Worm (Caenorhabditis elegans): Measurements from ENCODE around the gene C18H9.5.

C18H9.5 gene

ce11 chrII:6726814-6727213 is 31.4 kb upstream of the C18H9.5 start:
- TF ChIP-seq hlh-13 (GFP tag; optimal IDR thresholded peaks at IDR 0.05): no peak
- TF ChIP-seq K09A11.1 (tag; optimal IDR thresholded peaks at IDR 0.05; ENCODE audit: insufficient read depth): no peak
- TF ChIP-seq pha-4 (tag; optimal IDR thresholded peaks at IDR 0.05): no peak
- no peak for TF ChIP-seq gmeb-2 (tag; optimal IDR thresholded peaks at IDR 0.05)
- TF ChIP-seq T23F11.4 (GFP tag; optimal IDR thresholded peaks at IDR 0.05): no peak
- no peak for TF ChIP-seq ceh-30 (tag; optimal IDR thresholded peaks at IDR 0.05)
- no peak for TF ChIP-seq ztf-16 (tag; optimal IDR thresholded peaks at IDR 0.05)
- TF ChIP-seq ceh-24 (tag; optimal IDR thresholded peaks at IDR 0.05): no peak
- TF ChIP-seq Y22D7AL.16 (tag; optimal IDR thresholded peaks at IDR 0.05): no peak
- no peak for TF ChIP-seq unc-55 (GFP tag; optimal IDR thresholded peaks at IDR 0.05)
- TF ChIP-seq nhr-11 (tag; optimal IDR thresholded peaks at IDR 0.05): no peak
- TF ChIP-seq ceh-22 (tag; optimal IDR thresholded peaks at IDR 0.05): no peak

- no peak for TF ChIP-seq dve-1 (tag; optimal IDR thresholded peaks at IDR 0.05)
- TF ChIP-seq C38D4.7 (GFP tag; optimal IDR thresholded peaks at IDR 0.05): peak; percentile 39
- TF ChIP-seq ceh-45 (GFP tag; IDR thresholded peaks at IDR 0.05): no peak
- TF ChIP-seq ztf-16 (tag; optimal IDR thresholded peaks at IDR 0.05): peak; percentile 16
- TF ChIP-seq pag-3 (tag; optimal IDR thresholded peaks at IDR 0.05; ENCODE audit: borderline replicate concordance): no peak
- TF ChIP-seq nhr-11 (tag; optimal IDR thresholded peaks at IDR 0.05): no peak
- TF ChIP-seq gmeb-2 (tag; optimal IDR thresholded peaks at IDR 0.05): peak; percentile 20
- no peak for TF ChIP-seq unc-42 (tag; optimal IDR thresholded peaks at IDR 0.05)
- TF ChIP-seq ceh-9 (tag; optimal IDR thresholded peaks at IDR 0.05): no peak
- no peak for TF ChIP-seq ceh-30 (tag; optimal IDR thresholded peaks at IDR 0.05)
- TF ChIP-seq unc-3 (GFP tag; conservative IDR thresholded peaks at IDR 0.05): no peak
- TF ChIP-seq unc-3 (tag; optimal IDR thresholded peaks at IDR 0.05): no peak
- TF ChIP-seq fkh-6 (tag; optimal IDR thresholded peaks at IDR 0.05): no peak
- peak; percentile 13 for TF ChIP-seq ceh-6 (GFP tag; optimal IDR thresholded peaks at IDR 0.05)
- no peak for TF ChIP-seq hlh-30 (tag; optimal IDR thresholded peaks at IDR 0.05; ENCODE audit: insufficient read depth)
- no peak for TF ChIP-seq ama-1 (optimal IDR thresholded peaks at IDR 0.05)
- TF ChIP-seq nhr-232 (tag; optimal IDR thresholded peaks at IDR 0.05): no peak
- no peak for TF ChIP-seq mec-3 (tag; optimal IDR thresholded peaks at IDR 0.05; ENCODE audit: borderline replicate concordance)
- no peak for TF ChIP-seq pqm-1 (tag; optimal IDR thresholded peaks at IDR 0.05)
- no peak for TF ChIP-seq K02D7.2 (tag; optimal IDR thresholded peaks at IDR 0.05)
- TF ChIP-seq sox-2 (GFP tag; IDR thresholded peaks at IDR 0.05): no peak
- peak; percentile 17 for TF ChIP-seq elt-2 (tag; optimal IDR thresholded peaks at IDR 0.05)
- TF ChIP-seq hlh-15 (tag; optimal IDR thresholded peaks at IDR 0.05): peak; percentile 51
- TF ChIP-seq tbx-2 (tag; optimal IDR thresholded peaks at IDR 0.05): peak; percentile 10
- TF ChIP-seq pha-4 (tag; optimal IDR thresholded peaks at IDR 0.05): no peak
- TF ChIP-seq F13H6.1 (tag; optimal IDR thresholded peaks at IDR 0.05): no peak
- TF ChIP-seq fax-1 (tag; optimal IDR thresholded peaks at IDR 0.05): peak; percentile 9
- no peak for TF ChIP-seq ttx-3 (tag; optimal IDR thresholded peaks at IDR 0.05)
- peak; percentile 14 for TF ChIP-seq ceh-48 (tag; optimal IDR thresholded peaks at IDR 0.05)
- no peak for TF ChIP-seq ceh-24 (tag; optimal IDR thresholded peaks at IDR 0.05)
- no peak for TF ChIP-seq pat-9 (tag; optimal IDR thresholded peaks at IDR 0.05)
- no peak for TF ChIP-seq hlh-6 (tag; optimal IDR thresholded peaks at IDR 0.05)
- TF ChIP-seq madf-2 (tag; optimal IDR thresholded peaks at IDR 0.05): no peak
- TF ChIP-seq ets-4 (tag; optimal IDR thresholded peaks at IDR 0.05): no peak
- peak; percentile 14 for TF ChIP-seq lin-11 (tag; optimal IDR thresholded peaks at IDR 0.05)
- peak; percentile 15 for TF ChIP-seq ceh-18 (tag; optimal IDR thresholded peaks at IDR 0.05)
- TF ChIP-seq ref-2 (tag; optimal IDR thresholded peaks at IDR 0.05): peak; percentile 21
- no peak for TF ChIP-seq odd-2 (tag; optimal IDR thresholded peaks at IDR 0.05)
- TF ChIP-seq syd-9 (tag; optimal IDR thresholded peaks at IDR 0.05): no peak
- TF ChIP-seq ceh-2 (tag; optimal IDR thresholded peaks at IDR 0.05): no peak
- no peak for TF ChIP-seq hlh-13 (GFP tag; optimal IDR thresholded peaks at IDR 0.05)
- peak; percentile 96 for TF ChIP-seq ceh-34 (tag; optimal IDR thresholded peaks at IDR 0.05)
- TF ChIP-seq npax-4 (tag; optimal IDR thresholded peaks at IDR 0.05): no peak
- TF ChIP-seq lim-6 (tag; optimal IDR thresholded peaks at IDR 0.05): no peak
- TF ChIP-seq K09A11.1 (tag; optimal IDR thresholded peaks at IDR 0.05; ENCODE audit: insufficient read depth): peak; percentile 11
- TF ChIP-seq C08G9.2 (tag; optimal IDR thresholded peaks at IDR 0.05): no peak
- TF ChIP-seq sox-4 (tag; optimal IDR thresholded peaks at IDR 0.05): no peak
- TF ChIP-seq Y22D7AL.16 (tag; optimal IDR thresholded peaks at IDR 0.05): peak; percentile 31
These were observed 26.2 kb upstream of the C18H9.5 start for ce11 chrII:6721581-6721980.
